Worm (Caenorhabditis elegans) whole organism, early embryonic: Measurements from ENCODE around the gene fbxb-76.
"Not testable (repeated sequence)": the region's sequence is repeated elsewhere in the genome, so short reads cannot be mapped to it uniquely, and the experiment has no call there.

Source experiments
- B0310.2 ChIP-seq: sonication (generic microtip); optimal IDR thresholded peaks from 2 replicates; lab custom pipeline; 2016; ENCODE audit warnings: mild to moderate bottlenecking, missing genetic modification characterization, missing compliant biosample characterization
- F13C5.2 ChIP-seq: sonication (generic microtip); optimal IDR thresholded peaks from 2 replicates; lab custom pipeline; 2017; ENCODE audit warnings: mild to moderate bottlenecking, missing genetic modification characterization, inconsistent platforms, missing compliant biosample characterization
- aly-1 ChIP-seq: sonication (generic microtip); optimal IDR thresholded peaks from 2 replicates; lab custom pipeline; 2016; ENCODE audit warnings: missing genetic modification characterization, missing compliant biosample characterization
- ama-1 ChIP-seq: fragments of 150-350 bp; optimal IDR thresholded peaks from 2 replicates; lab custom pipeline; 2014
- ceh-13 ChIP-seq: fragments of 200-800 bp; sonication (Bioruptor generic); optimal IDR thresholded peaks from 2 replicates; lab custom pipeline; 2018; ENCODE audit warnings: mild to moderate bottlenecking, missing genetic modification characterization, missing compliant biosample characterization
- ceh-36 ChIP-seq: sonication (generic microtip); optimal IDR thresholded peaks from 2 replicates; lab custom pipeline; 2016; ENCODE audit warnings: missing genetic modification characterization, inconsistent platforms, missing compliant biosample characterization
- ets-7 ChIP-seq: sonication (generic microtip); optimal IDR thresholded peaks from 2 replicates; lab custom pipeline; 2016; ENCODE audit warnings: missing genotype, missing genetic modification characterization, missing compliant biosample characterization
- flt-1 ChIP-seq: fragments of 200-800 bp; sonication (Bioruptor generic); IDR thresholded peaks from 2 replicates; pipeline ENCODE4 v1.3.6; 2022; ENCODE audit warnings: missing genetic modification characterization, missing compliant biosample characterization
- hmbx-1 ChIP-seq: sonication (generic microtip); optimal IDR thresholded peaks from 2 replicates; lab custom pipeline; 2016; ENCODE audit warnings: mild to moderate bottlenecking, missing genetic modification characterization, missing compliant biosample characterization
- hmg-4 ChIP-seq: fragments of 200-800 bp; sonication (Bioruptor generic); optimal IDR thresholded peaks from 2 replicates; lab custom pipeline; 2018; ENCODE audit warnings: mild to moderate bottlenecking, missing genetic modification characterization, missing compliant biosample characterization
- hnd-1 ChIP-seq: sonication (generic microtip); optimal IDR thresholded peaks from 2 replicates; lab custom pipeline; 2016; ENCODE audit warnings: missing genetic modification characterization, missing compliant biosample characterization
- pes-1 ChIP-seq: fragments of 200-800 bp; sonication (Bioruptor generic); IDR thresholded peaks from 2 replicates; pipeline ENCODE4 v1.3.6; 2022; ENCODE audit warnings: missing genetic modification reagents, missing genetic modification characterization, missing compliant biosample characterization
- scrt-1 ChIP-seq: fragments of 200-800 bp; sonication (Bioruptor generic); IDR thresholded peaks from 2 replicates; pipeline ENCODE4 v1.3.6; 2022; ENCODE audit warnings: missing genetic modification characterization, missing compliant biosample characterization
- sea-1 ChIP-seq: fragments of 200-800 bp; sonication (Bioruptor generic); conservative IDR thresholded peaks from 2 replicates; pipeline ENCODE4 v1.3.6; 2022; ENCODE audit warnings: missing genetic modification characterization, missing compliant biosample characterization
- tbx-11 ChIP-seq: fragments of 200-800 bp; sonication (Bioruptor generic); IDR thresholded peaks from 2 replicates; pipeline ENCODE4 v1.3.6; 2022; ENCODE audit warnings: missing genetic modification characterization, missing compliant biosample characterization
- tbx-37 ChIP-seq: fragments of 200-800 bp; sonication (Bioruptor generic); conservative IDR thresholded peaks from 2 replicates; pipeline ENCODE4 v1.3.6; 2022; ENCODE audit warnings: missing genetic modification reagents, missing genetic modification characterization, missing compliant biosample characterization
- tra-4 ChIP-seq: sonication (generic microtip); optimal IDR thresholded peaks from 2 replicates; lab custom pipeline; 2017; ENCODE audit warnings: missing genetic modification characterization, missing compliant biosample characterization

fbxb-76 gene

DNA sequence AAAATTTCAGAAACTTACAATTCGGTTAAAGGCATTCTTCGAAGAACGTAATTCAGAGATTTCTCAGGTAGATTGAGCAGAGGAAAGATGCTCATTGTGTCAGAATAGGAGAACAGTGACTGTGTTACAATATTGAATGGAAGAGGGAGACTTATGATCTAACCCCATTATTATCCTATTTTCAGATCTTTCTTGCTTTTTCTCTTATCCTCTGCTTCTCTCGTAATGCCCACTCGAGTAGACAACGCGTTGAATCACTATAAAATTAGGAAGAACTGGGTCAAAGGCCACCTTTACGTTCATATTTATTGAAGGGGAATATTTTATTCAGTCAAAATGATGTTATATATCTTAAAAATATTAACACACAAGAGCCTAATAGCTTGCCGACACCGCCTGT, at the start of gene fbxb-76:
Gene fbxb-76, minus strand, starts transcription at position 101 of the 400 bp plus-strand sequence.
- no peak for TF ChIP-seq hmg-4 (GFP tag; lab: Kevin White, UChicago)
- TF ChIP-seq ceh-13 (GFP tag; lab: Kevin White, UChicago) = no peak
- no peak for TF ChIP-seq flt-1 (GFP tag; lab: Robert Waterston, UW)
- no peak for TF ChIP-seq tbx-37 (GFP tag; lab: Robert Waterston, UW)
- no peak for TF ChIP-seq pes-1 (GFP tag; lab: Robert Waterston, UW)
- no peak for TF ChIP-seq tbx-11
- no peak for TF ChIP-seq sea-1
- no peak for TF ChIP-seq scrt-1 (GFP tag; lab: Robert Waterston, UW)

DNA sequence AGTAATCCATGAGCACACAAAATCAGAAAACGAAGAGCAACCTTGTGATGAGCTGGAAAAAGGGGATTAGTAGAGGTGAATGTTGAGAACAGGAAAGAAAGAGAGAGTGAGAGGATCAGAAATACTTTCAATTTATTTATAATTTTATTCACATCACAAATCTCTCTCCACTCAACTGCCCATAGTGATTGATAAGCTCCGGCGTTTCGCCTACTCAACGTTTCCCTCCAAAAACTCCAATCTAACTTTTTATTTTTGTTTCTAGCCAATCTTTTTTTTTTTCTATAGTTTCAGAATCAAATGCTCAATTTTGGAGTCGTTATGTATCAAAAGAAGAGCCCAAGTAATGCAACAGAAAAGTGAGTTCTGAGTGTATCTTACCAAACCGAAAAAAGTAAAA, 46.3 kb upstream of the fbxb-76 start, which contains the start of gene kin-4:
Gene kin-4, plus strand, starts transcription at position 301 of the 400 bp plus-strand sequence.
- TF ChIP-seq F13C5.2 (tag; lab: Kevin White, UChicago) (no peak), tra-4 (tag; lab: Kevin White, UChicago) (no peak), hmbx-1 (tag; lab: Kevin White, UChicago) (no peak), ceh-13 (GFP tag; lab: Kevin White, UChicago) (no peak), hnd-1 (tag; lab: Kevin White, UChicago) (no peak), ceh-36 (no peak), ama-1 (lab: Kevin White, UChicago) (no peak), sea-1 (no peak), flt-1 (GFP tag; lab: Robert Waterston, UW) (no peak), hmg-4 (GFP tag; lab: Kevin White, UChicago) (no peak), tbx-11 (no peak), scrt-1 (GFP tag; lab: Robert Waterston, UW) (no peak), ets-7 (tag; lab: Kevin White, UChicago) (no peak), aly-1 (tag; lab: Kevin White, UChicago) (no peak), pes-1 (GFP tag; lab: Robert Waterston, UW) (no peak), B0310.2 (no peak), tbx-37 (GFP tag; lab: Robert Waterston, UW) (no peak)

DNA sequence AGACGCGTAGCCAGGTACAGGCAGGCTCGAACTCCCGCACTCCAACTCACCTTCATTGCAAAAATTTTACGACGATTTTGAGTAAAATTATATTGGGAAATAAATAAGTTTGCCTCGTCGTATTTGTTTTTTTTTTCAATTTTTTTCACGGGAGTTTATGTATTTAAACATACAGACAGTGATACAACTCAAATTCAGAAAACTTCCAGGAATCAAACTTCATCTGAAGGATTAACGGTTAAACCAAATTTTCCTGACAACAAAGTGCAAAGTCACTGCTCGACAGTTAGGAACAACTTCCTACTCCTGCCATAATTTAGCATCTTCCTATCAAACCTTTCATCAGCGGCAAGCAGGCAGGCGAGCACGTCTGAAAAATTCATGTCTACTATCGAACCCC, 45.7 kb upstream of the fbxb-76 start, which contains the start of gene F22B3.8:
Gene F22B3.8, minus strand, starts transcription at position 101 of the 400 bp plus-strand sequence.
- TF ChIP-seq hnd-1 (tag; lab: Kevin White, UChicago) (no peak), tbx-37 (GFP tag; lab: Robert Waterston, UW) (no peak), tra-4 (tag; lab: Kevin White, UChicago) (no peak), pes-1 (GFP tag; lab: Robert Waterston, UW) (no peak), aly-1 (tag; lab: Kevin White, UChicago) (no peak)

DNA sequence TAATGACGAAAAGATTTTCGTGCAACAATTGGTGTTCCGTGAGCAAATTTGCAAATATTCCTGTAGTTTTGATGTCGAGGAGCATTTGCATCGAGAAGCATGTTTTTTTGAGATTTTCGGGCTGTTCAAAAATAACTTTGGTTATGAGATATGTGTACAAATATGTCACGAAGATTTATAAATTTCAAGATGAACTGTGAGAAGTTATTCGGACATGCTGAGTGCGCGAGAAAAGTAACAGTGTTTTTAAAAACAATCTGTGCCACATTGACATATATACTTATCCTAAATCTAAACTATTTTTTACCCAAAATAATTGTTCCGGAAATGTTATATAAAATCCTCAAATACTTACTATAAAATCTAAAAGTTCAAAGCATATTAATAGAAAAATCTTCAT, 42.5 kb upstream of the fbxb-76 start, which contains the start of gene F22B3.7:
Gene F22B3.7, minus strand, starts transcription at position 101 of the 400 bp plus-strand sequence.
- TF ChIP-seq tbx-11 (no peak), scrt-1 (GFP tag; lab: Robert Waterston, UW) (no peak), ama-1 (lab: Kevin White, UChicago) (no peak), ceh-36 (no peak), hmbx-1 (tag; lab: Kevin White, UChicago) (no peak), sea-1 (no peak)

DNA sequence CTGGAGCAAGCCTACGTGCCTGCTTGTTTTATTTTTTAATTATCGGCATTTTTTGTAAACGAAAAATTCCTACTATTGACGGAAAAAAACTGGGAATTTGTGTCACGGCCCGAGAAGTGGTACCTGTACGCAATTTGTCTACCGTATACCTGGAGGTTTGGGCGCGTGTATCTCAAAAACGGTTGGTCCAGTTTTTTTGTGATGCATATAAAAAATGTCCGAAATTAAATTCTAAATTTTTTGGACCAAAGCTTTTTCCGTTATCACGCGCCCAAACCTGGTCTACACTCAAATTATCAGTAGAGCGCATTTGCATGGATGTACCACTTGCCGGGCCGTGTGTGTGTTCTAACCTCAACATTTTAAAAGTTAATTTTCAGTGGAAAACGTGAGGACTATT, 37.6 kb upstream of the fbxb-76 start, which contains the start of gene F22B3.5:
Gene F22B3.5, minus strand, starts transcription at position 101 of the 400 bp plus-strand sequence.
- not testable (repeated sequence) for TF ChIP-seq B0310.2; ets-7 (tag; lab: Kevin White, UChicago); hmg-4 (GFP tag; lab: Kevin White, UChicago)

DNA sequence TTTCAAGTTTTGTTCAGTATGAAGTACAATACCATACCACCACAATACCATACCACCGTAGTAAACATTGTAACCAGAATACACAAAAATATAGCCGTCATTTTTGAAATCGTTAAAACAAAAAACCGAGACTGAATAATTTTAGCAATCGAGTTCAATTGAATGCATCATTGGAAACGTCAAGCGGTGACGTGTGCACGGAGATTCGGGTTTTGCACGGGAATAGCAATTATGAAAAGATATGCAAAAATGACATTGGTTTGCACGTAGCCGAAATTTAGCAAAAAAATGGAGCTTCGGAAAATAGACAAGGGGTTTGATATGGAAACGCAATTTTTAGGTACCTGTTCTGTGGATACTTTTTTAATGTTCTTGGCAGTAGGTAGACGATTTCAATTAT, 35.8 kb upstream of the fbxb-76 start, which contains the start of gene F22B3.10:
Gene F22B3.10, minus strand, starts transcription at position 101 of the 400 bp plus-strand sequence.
- TF ChIP-seq aly-1 (tag; lab: Kevin White, UChicago) = no peak
- TF ChIP-seq flt-1 (GFP tag; lab: Robert Waterston, UW) = no peak
- TF ChIP-seq tbx-11 = no peak
- no peak for TF ChIP-seq ceh-36
- TF ChIP-seq B0310.2 = no peak
- TF ChIP-seq pes-1 (GFP tag; lab: Robert Waterston, UW) = no peak
- TF ChIP-seq F13C5.2 (tag; lab: Kevin White, UChicago) = no peak
- TF ChIP-seq hmbx-1 (tag; lab: Kevin White, UChicago) = no peak
- TF ChIP-seq hmg-4 (GFP tag; lab: Kevin White, UChicago) = no peak
- no peak for TF ChIP-seq tbx-37 (GFP tag; lab: Robert Waterston, UW)
- no peak for TF ChIP-seq hnd-1 (tag; lab: Kevin White, UChicago)
- TF ChIP-seq ceh-13 (GFP tag; lab: Kevin White, UChicago) = no peak
- TF ChIP-seq ets-7 (tag; lab: Kevin White, UChicago) = no peak
- TF ChIP-seq scrt-1 (GFP tag; lab: Robert Waterston, UW) = no peak
- no peak for TF ChIP-seq sea-1
- TF ChIP-seq ama-1 (lab: Kevin White, UChicago) = no peak
- no peak for TF ChIP-seq tra-4 (tag; lab: Kevin White, UChicago)

DNA sequence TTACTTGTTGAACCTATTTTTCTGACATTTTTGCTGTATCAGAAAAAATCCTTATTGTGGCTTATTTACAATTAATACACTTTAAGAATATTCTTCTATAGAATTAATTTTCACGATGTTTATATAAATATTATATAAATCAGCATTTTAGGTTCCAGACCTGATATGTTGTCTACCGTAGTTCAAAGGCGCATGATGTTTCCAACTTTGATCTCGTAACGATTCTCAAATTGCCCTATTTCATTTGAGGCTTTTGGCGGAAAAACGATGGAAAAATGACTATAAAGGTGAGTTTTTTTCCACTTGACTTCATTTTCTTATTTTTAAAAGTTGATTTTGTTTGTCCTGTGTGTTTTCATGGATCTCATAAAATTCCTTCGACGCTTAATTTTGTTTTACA, 30.9 kb upstream of the fbxb-76 start, which contains the start of gene gfat-2:
Gene gfat-2, plus strand, starts transcription at position 145 of the 400 bp plus-strand sequence.
- no peak for TF ChIP-seq ets-7 (tag; lab: Kevin White, UChicago)
- TF ChIP-seq ceh-13 (GFP tag; lab: Kevin White, UChicago) = no peak
- no peak for TF ChIP-seq aly-1 (tag; lab: Kevin White, UChicago)
- TF ChIP-seq flt-1 (GFP tag; lab: Robert Waterston, UW) = no peak
